Worm (Caenorhabditis elegans): ENCODE results near the gene C16C8.21.

Gene C16C8.21

ce11 chrII:3472316-3472715 lies 24.3 kb downstream of the C16C8.21 start, which contains the start of gene Y49F6B.12:
Y49F6B.12 (minus strand) TSS chrII:3472416.
- TF ChIP-seq ztf-4 (tag; optimal IDR thresholded peaks at IDR 0.05) (no peak), pha-4 (tag; optimal IDR thresholded peaks at IDR 0.05) (no peak), ceh-16 (tag; optimal IDR thresholded peaks at IDR 0.05) (no peak), pqm-1 (tag; optimal IDR thresholded peaks at IDR 0.05) (no peak), zag-1 (tag; optimal IDR thresholded peaks at IDR 0.05) (no peak), unc-62 (GFP tag; optimal IDR thresholded peaks at IDR 0.05) (no peak), elt-2 (tag; optimal IDR thresholded peaks at IDR 0.05) (no peak), tbx-2 (tag; optimal IDR thresholded peaks at IDR 0.05) (no peak), nhr-25 (tag; optimal IDR thresholded peaks at IDR 0.05) (no peak), ceh-28 (tag; optimal IDR thresholded peaks at IDR 0.05) (no peak), ZK546.5 (tag; optimal IDR thresholded peaks at IDR 0.05) (no peak), nfya-1 (tag; optimal IDR thresholded peaks at IDR 0.05; ENCODE audit: insufficient read depth) (no peak), elt-3 (tag; optimal IDR thresholded peaks at IDR 0.05) (no peak), nhr-11 (tag; optimal IDR thresholded peaks at IDR 0.05) (no peak), ceh-9 (tag; optimal IDR thresholded peaks at IDR 0.05) (no peak), egl-5 (tag; optimal IDR thresholded peaks at IDR 0.05) (no peak), eor-1 (tag; optimal IDR thresholded peaks at IDR 0.05) (no peak), mml-1 (tag; optimal IDR thresholded peaks at IDR 0.05) (no peak), nhr-67 (tag; optimal IDR thresholded peaks at IDR 0.05) (no peak), ztf-11 (tag; optimal IDR thresholded peaks at IDR 0.05) (no peak)

DNA sequence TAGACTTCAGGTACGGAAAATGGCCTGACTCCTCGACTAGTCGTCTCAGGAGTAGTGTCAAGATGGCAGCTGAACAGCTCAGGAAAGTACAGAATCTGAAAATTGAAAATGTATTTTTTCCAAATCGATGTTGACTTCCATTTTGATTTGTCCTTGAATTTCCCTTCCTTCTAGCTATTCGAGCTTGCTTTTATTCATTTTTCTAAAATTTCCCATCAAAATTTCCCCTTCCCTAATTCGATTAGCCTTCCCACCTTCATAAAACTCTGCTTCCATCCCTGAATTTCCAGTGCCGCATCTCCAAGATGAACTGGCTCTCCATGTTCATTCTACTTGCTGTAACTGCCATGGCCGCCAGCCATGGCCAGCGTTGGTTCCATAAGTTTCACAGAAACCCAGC lies 24.8 kb downstream of the C16C8.21 start, which contains the start of gene Y49F6B.6:
TSS of gene Y49F6B.6 (plus strand) at position 301 of the 400 bp plus-strand sequence.
- TF ChIP-seq elt-3 (tag; optimal IDR thresholded peaks at IDR 0.05) = no peak
- TF ChIP-seq nhr-25 (tag; optimal IDR thresholded peaks at IDR 0.05) = no peak
- no peak for TF ChIP-seq ceh-9 (tag; optimal IDR thresholded peaks at IDR 0.05)
- no peak for TF ChIP-seq lin-39 (tag; optimal IDR thresholded peaks at IDR 0.05)
- TF ChIP-seq ceh-28 (tag; optimal IDR thresholded peaks at IDR 0.05) = no peak
- TF ChIP-seq skn-1 (tag; optimal IDR thresholded peaks at IDR 0.05) = no peak
- no peak for TF ChIP-seq ama-1 (optimal IDR thresholded peaks at IDR 0.05)
- no peak for TF ChIP-seq ZK546.5 (tag; optimal IDR thresholded peaks at IDR 0.05)
- no peak for TF ChIP-seq fkh-2 (tag; optimal IDR thresholded peaks at IDR 0.05)
- no peak for TF ChIP-seq hmg-11 (tag; optimal IDR thresholded peaks at IDR 0.05)
- TF ChIP-seq lin-15B (tag; optimal IDR thresholded peaks at IDR 0.05) = no peak
- no peak for TF ChIP-seq ztf-11 (tag; optimal IDR thresholded peaks at IDR 0.05)
- no peak for TF ChIP-seq lsy-12 (tag; optimal IDR thresholded peaks at IDR 0.05)
- TF ChIP-seq nhr-77 (tag; optimal IDR thresholded peaks at IDR 0.05) = no peak
- TF ChIP-seq nhr-23 (tag; optimal IDR thresholded peaks at IDR 0.05) = no peak
- TF ChIP-seq R02D3.7 (tag; optimal IDR thresholded peaks at IDR 0.05) = no peak
- no peak for TF ChIP-seq nhr-76 (tag; optimal IDR thresholded peaks at IDR 0.05)
- no peak for TF ChIP-seq mml-1 (tag; optimal IDR thresholded peaks at IDR 0.05)

DNA sequence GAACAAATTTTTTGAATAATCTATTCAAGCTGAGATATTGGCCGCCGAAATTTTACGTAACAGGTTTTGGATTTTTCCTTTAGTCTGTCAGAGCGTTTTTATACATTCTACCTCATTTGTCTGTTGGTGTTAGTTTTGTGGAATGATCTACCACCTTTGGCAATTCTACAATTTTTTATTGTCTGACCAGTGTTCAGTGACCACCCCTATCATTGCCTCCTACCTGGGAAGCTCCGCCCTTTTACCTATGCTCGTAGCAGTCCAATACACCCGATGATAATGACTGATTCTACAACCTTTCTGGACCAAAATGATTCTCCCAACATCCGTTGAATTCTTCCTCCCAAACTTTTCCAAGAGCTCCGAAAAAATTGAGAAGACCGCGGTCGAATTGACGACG lies 25.7 kb downstream of the C16C8.21 start, which contains the start of gene sdz-32:
TSS of gene sdz-32 (plus strand) at position 301 of the 400 bp plus-strand sequence.
- TF ChIP-seq unc-62 (GFP tag; optimal IDR thresholded peaks at IDR 0.05) (no peak), mml-1 (tag; optimal IDR thresholded peaks at IDR 0.05) (no peak), lin-15B (tag; optimal IDR thresholded peaks at IDR 0.05) (no peak), aly-2 (tag; optimal IDR thresholded peaks at IDR 0.05) (no peak), skn-1 (tag; optimal IDR thresholded peaks at IDR 0.05) (no peak), nhr-237 (tag; optimal IDR thresholded peaks at IDR 0.05) (no peak), ceh-28 (tag; optimal IDR thresholded peaks at IDR 0.05) (no peak), daf-12 (tag; optimal IDR thresholded peaks at IDR 0.05) (no peak), snpc-4 (tag; optimal IDR thresholded peaks at IDR 0.05) (no peak), pha-4 (tag; optimal IDR thresholded peaks at IDR 0.05) (no peak), pqm-1 (tag; optimal IDR thresholded peaks at IDR 0.05) (no peak), nhr-43 (tag; optimal IDR thresholded peaks at IDR 0.05; ENCODE audit: poor library complexity, severe bottlenecking) (no peak), sea-2 (GFP tag; optimal IDR thresholded peaks at IDR 0.05) (no peak)

DNA sequence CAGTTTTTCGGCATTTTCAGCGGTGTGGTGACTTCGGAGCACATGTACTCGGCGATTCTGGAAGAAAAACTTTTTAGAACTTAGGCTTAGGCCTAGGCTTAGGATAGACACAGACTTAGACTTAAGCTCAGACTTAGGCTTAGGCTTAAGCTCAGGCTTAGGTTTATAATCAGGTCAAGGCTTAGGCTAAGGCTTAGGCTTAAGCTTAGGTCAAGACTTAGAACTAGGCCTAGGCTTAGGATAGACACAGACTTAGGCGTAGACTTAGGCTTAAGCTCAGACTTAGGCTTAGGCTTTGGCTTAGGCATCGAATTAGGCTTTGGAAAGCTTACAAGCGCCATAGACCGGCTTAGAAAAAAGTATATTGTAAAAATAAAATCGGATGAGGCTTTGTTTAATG lies 28.5 kb downstream of the C16C8.21 start:
- TF ChIP-seq ama-1 (optimal IDR thresholded peaks at IDR 0.05) (no peak), nfya-1 (tag; optimal IDR thresholded peaks at IDR 0.05; ENCODE audit: insufficient read depth) (no peak), ceh-28 (tag; optimal IDR thresholded peaks at IDR 0.05) (no peak), nhr-237 (tag; optimal IDR thresholded peaks at IDR 0.05) (no peak), mdl-1 (tag; optimal IDR thresholded peaks at IDR 0.05) (no peak), pha-4 (tag; optimal IDR thresholded peaks at IDR 0.05) (no peak), lsy-12 (tag; optimal IDR thresholded peaks at IDR 0.05) (no peak)
